Worm (Caenorhabditis elegans) whole organism, mixed stage, embryonic: Measurements from ENCODE around the gene col-175.

Experiments used
- cnd-1 ChIP-seq: fragments of 200-800 bp; sonication (Bioruptor generic); optimal IDR thresholded peaks from 2 replicates; lab custom pipeline; 2018; ENCODE audit warnings: mild to moderate bottlenecking, missing genetic modification characterization, missing compliant biosample characterization
- lsy-2 ChIP-seq: fragments of 150-350 bp; optimal IDR thresholded peaks from 2 replicates; lab custom pipeline; 2014; ENCODE audit warnings: missing biosample characterization, missing genetic modification characterization
- nhr-237 ChIP-seq: fragments of 150-350 bp; optimal IDR thresholded peaks from 2 replicates; lab custom pipeline; 2014; ENCODE audit warnings: missing biosample characterization, missing genetic modification characterization
- nhr-28 ChIP-seq: fragments of 150-350 bp; optimal IDR thresholded peaks from 2 replicates; lab custom pipeline; 2014; ENCODE audit warnings: missing biosample characterization, missing genetic modification characterization
- unc-39 ChIP-seq: fragments of 150-350 bp; optimal IDR thresholded peaks from 2 replicates; lab custom pipeline; 2014; ENCODE audit warnings: missing biosample characterization, missing genetic modification characterization

ce11 chrX:9208933-9209332 is 25.5 kb downstream of the col-175 start:
- TF ChIP-seq unc-39 (tag; lab: Kevin White, UChicago): no peak
- no peak for TF ChIP-seq lsy-2
- TF ChIP-seq nhr-28 (tag; lab: Kevin White, UChicago): no peak
- no peak for TF ChIP-seq nhr-237 (tag; lab: Kevin White, UChicago)
- TF ChIP-seq cnd-1 (tag; lab: Kevin White, UChicago): no peak
